Worm (Caenorhabditis elegans) whole organism, L4/young adult: ENCODE results near the gene W02A2.5.

ENCODE experiments used
- W03F9.2 ChIP-seq: fragments of 150-350 bp; optimal IDR thresholded peaks from 2 replicates; lab custom pipeline; 2014; ENCODE audit warnings: missing biosample characterization, missing genetic modification characterization
- him-1 ChIP-seq: sonication (generic microtip); optimal IDR thresholded peaks from 2 replicates; lab custom pipeline; 2016; ENCODE audit warnings: missing genotype, missing genetic modification reagents, missing genetic modification characterization, missing compliant biosample characterization

- TF ChIP-seq W03F9.2 (tag; lab: Kevin White, UChicago) (no peak), him-1 (tag; lab: Kevin White, UChicago) (no peak)
Measured at ce11 chrIV:13392230-13392629, 49.6 kb downstream of the W02A2.5 start.
